Worm (Caenorhabditis elegans) whole organism, midembryonic: ENCODE measurements around the gene F02C9.1.

Source experiments
- T22C8.4 ChIP-seq: fragments of 200-800 bp; sonication (Bioruptor generic); IDR thresholded peaks from 2 replicates; pipeline ENCODE4 v1.3.6; 2022; ENCODE audit warnings: missing genetic modification characterization, missing compliant biosample characterization
- cog-1 ChIP-seq: sonication (generic microtip); optimal IDR thresholded peaks from 2 replicates; lab custom pipeline; 2016; ENCODE audit warnings: missing genetic modification characterization, missing compliant biosample characterization
- flt-1 ChIP-seq: fragments of 200-800 bp; sonication (Bioruptor generic); IDR thresholded peaks from 2 replicates; pipeline ENCODE4 v1.3.6; 2022; ENCODE audit warnings: missing genetic modification characterization, missing compliant biosample characterization
- klf-2 ChIP-seq: fragments of 200-800 bp; sonication (Bioruptor generic); conservative IDR thresholded peaks from 2 replicates; pipeline ENCODE4 v1.3.6; 2022; ENCODE audit warnings: missing genetic modification reagents, missing genetic modification characterization, missing compliant biosample characterization
- med-1 ChIP-seq: sonication (generic microtip); optimal IDR thresholded peaks from 2 replicates; lab custom pipeline; 2017; ENCODE audit warnings: missing genetic modification characterization, mild to moderate bottlenecking, missing compliant biosample characterization, antibody characterized with exemption, missing genetic modification reagents; ENCODE audit not compliant: insufficient read depth
- ref-1 ChIP-seq: fragments of 200-800 bp; sonication (Bioruptor generic); conservative IDR thresholded peaks from 2 replicates; pipeline ENCODE4 v1.3.6; 2022; ENCODE audit warnings: missing genetic modification reagents, missing genetic modification characterization, missing compliant biosample characterization
- tab-1 ChIP-seq: fragments of 200-800 bp; sonication (Bioruptor generic); IDR thresholded peaks from 2 replicates; pipeline ENCODE4 v1.3.6; 2022; ENCODE audit warnings: missing genetic modification characterization, missing compliant biosample characterization
- ztf-29 ChIP-seq: fragments of 200-800 bp; sonication (Bioruptor generic); IDR thresholded peaks from 2 replicates; pipeline ENCODE4 v1.3.6; 2022; ENCODE audit warnings: missing genetic modification reagents, missing genetic modification characterization, missing compliant biosample characterization

ce11 chrV:3128803-3129202 lies 9.7 kb upstream of the F02C9.1 start, which contains the start of gene tat-6:
- TF ChIP-seq T22C8.4 (GFP tag; lab: Robert Waterston, UW) (no peak), med-1 (GFP tag; lab: Kevin White, UChicago) (no peak), ztf-29 (GFP tag; lab: Robert Waterston, UW) (no peak), cog-1 (tag; lab: Kevin White, UChicago) (no peak), tab-1 (GFP tag; lab: Robert Waterston, UW) (no peak), klf-2 (GFP tag; lab: Robert Waterston, UW) (no peak), flt-1 (GFP tag; lab: Robert Waterston, UW) (no peak), ref-1 (GFP tag; lab: Robert Waterston, UW) (no peak)
